Fruit fly (Drosophila melanogaster) whole organism, adult: ENCODE data around the gene EloB.

Experiments
- CG11617 ChIP-seq: fragments of 200-800 bp; sonication (Bioruptor generic); optimal IDR thresholded peaks from 2 replicates; lab custom pipeline; 2017; ENCODE audit warnings: mild to moderate bottlenecking, missing biosample characterization, missing genetic modification reagents, missing genetic modification characterization
- CG12768 ChIP-seq: fragments of 200-800 bp; sonication (Bioruptor generic); optimal IDR thresholded peaks from 2 replicates; lab custom pipeline; 2017; ENCODE audit warnings: missing biosample characterization, missing genetic modification characterization, mild to moderate bottlenecking, moderate library complexity, missing genetic modification reagents
- CG14711 ChIP-seq: fragments of 200-800 bp; sonication (Bioruptor generic); optimal IDR thresholded peaks from 2 replicates; lab custom pipeline; 2018; ENCODE audit warnings: missing biosample characterization, mild to moderate bottlenecking, missing genetic modification characterization, moderate library complexity
- CG1620 ChIP-seq: fragments of 200-800 bp; sonication (Bioruptor generic); optimal IDR thresholded peaks from 2 replicates; lab custom pipeline; 2016; ENCODE audit warnings: missing biosample characterization, missing genetic modification characterization
- CG33017 ChIP-seq: fragments of 200-800 bp; sonication (Bioruptor generic); optimal IDR thresholded peaks from 2 replicates; lab custom pipeline; 2018; ENCODE audit warnings: missing biosample characterization, mild to moderate bottlenecking, missing genetic modification characterization, moderate library complexity
- CG5204 ChIP-seq: fragments of 200-800 bp; sonication (Bioruptor generic); optimal IDR thresholded peaks from 2 replicates; lab custom pipeline; 2016; ENCODE audit warnings: missing biosample characterization, missing genetic modification characterization
- CG7045 ChIP-seq: fragments of 200-800 bp; sonication (Bioruptor generic); optimal IDR thresholded peaks from 2 replicates; lab custom pipeline; 2017; ENCODE audit warnings: missing biosample characterization, mild to moderate bottlenecking, missing genetic modification characterization
- CG7101 ChIP-seq: fragments of 200-800 bp; sonication (Bioruptor generic); optimal IDR thresholded peaks from 2 replicates; lab custom pipeline; 2018; ENCODE audit warnings: missing biosample characterization, mild to moderate bottlenecking, missing genetic modification characterization, moderate library complexity
- Clk ChIP-seq: fragments of 200-800 bp; sonication (Bioruptor generic); optimal IDR thresholded peaks from 2 replicates; lab custom pipeline; 2017; ENCODE audit warnings: missing biosample characterization, missing genetic modification characterization
- Crg-1 ChIP-seq: fragments of 200-800 bp; sonication (Bioruptor generic); optimal IDR thresholded peaks from 2 replicates; lab custom pipeline; 2016; ENCODE audit warnings: missing biosample characterization, missing genetic modification characterization
- Hr96 ChIP-seq: fragments of 200-800 bp; sonication (Bioruptor generic); optimal IDR thresholded peaks from 2 replicates; lab custom pipeline; 2016; ENCODE audit warnings: missing biosample characterization, missing genetic modification characterization
- Mnt ChIP-seq: fragments of 200-800 bp; sonication (Bioruptor generic); optimal IDR thresholded peaks from 2 replicates; lab custom pipeline; 2016; ENCODE audit warnings: missing biosample characterization, mild to moderate bottlenecking, missing genetic modification characterization
- bab1 ChIP-seq: fragments of 200-800 bp; sonication (Bioruptor generic); optimal IDR thresholded peaks from 3 replicates; lab custom pipeline; 2019; ENCODE audit warnings: missing biosample characterization, mild to moderate bottlenecking, missing genetic modification characterization, moderate library complexity
- cic ChIP-seq: fragments of 200-800 bp; sonication (Bioruptor generic); optimal IDR thresholded peaks from 2 replicates; lab custom pipeline; 2017; ENCODE audit warnings: missing biosample characterization, mild to moderate bottlenecking, missing genetic modification characterization, moderate library complexity
- cnc ChIP-seq, 2 experiments: fragments of >200 bp; optimal IDR thresholded peaks; 2 replicates each; lab custom pipeline; 2017
- kay ChIP-seq: fragments of 200-800 bp; sonication (Bioruptor generic); peaks from one replicate; lab custom pipeline; 2016; ENCODE audit warnings: missing biosample characterization, missing genetic modification characterization, borderline replicate concordance
- ovo ChIP-seq: fragments of 200-800 bp; sonication (Bioruptor generic); optimal IDR thresholded peaks from 2 replicates; lab custom pipeline; 2016; ENCODE audit warnings: missing biosample characterization, missing genetic modification characterization
- pad ChIP-seq: fragments of 200-800 bp; sonication (Bioruptor generic); optimal IDR thresholded peaks from 3 replicates; lab custom pipeline; 2017; ENCODE audit warnings: missing biosample characterization, missing genetic modification characterization, mild to moderate bottlenecking, moderate library complexity, missing genetic modification reagents
- tj ChIP-seq: fragments of 200-800 bp; sonication (Bioruptor generic); optimal IDR thresholded peaks from 3 replicates; lab custom pipeline; 2017; ENCODE audit warnings: missing biosample characterization, mild to moderate bottlenecking, missing genetic modification characterization, moderate library complexity
- toe ChIP-seq: fragments of 200-800 bp; sonication (Bioruptor generic); optimal IDR thresholded peaks from 2 replicates; lab custom pipeline; 2016; ENCODE audit warnings: missing biosample characterization, missing genetic modification characterization

Gene EloB

DNA sequence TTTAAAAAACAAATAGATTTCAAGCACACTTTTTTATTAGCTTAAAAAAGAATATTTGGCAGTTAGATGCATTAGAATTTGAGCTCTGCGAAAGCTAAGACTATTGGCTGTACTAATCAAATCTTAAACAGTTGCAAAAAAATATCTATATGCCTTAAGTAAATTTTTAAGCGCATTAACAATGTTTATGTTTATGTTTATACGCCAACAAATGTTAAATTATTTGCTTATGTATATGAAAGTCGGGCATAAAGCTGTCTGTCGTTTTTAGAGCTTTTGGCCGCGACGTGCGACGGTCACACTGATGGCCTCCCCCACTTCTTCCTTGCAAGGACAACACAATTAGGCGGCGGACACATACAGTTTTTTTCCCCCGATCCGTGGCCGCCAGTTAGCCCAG, 37.9 kb upstream of the EloB start, which contains the start of gene CG5466:
Gene CG5466 (plus strand): TSS at position 301 of the 400 bp plus-strand sequence.
- TF ChIP-seq Hr96 = no peak
- no peak for TF ChIP-seq CG14711
- no peak for TF ChIP-seq tj (GFP tag; lab: Kevin White, UChicago)
- no peak for TF ChIP-seq CG1620 (GFP tag; lab: Kevin White, UChicago)
- no peak for TF ChIP-seq Clk (GFP tag; lab: Kevin White, UChicago)
- TF ChIP-seq cic = no peak
- no peak for TF ChIP-seq CG33017 (tag; lab: Kevin White, UChicago)
- no peak for TF ChIP-seq CG12768 (GFP tag; lab: Kevin White, UChicago)
- TF ChIP-seq CG7045 (GFP tag; lab: Kevin White, UChicago) = no peak
- TF ChIP-seq CG5204 (GFP tag; lab: Kevin White, UChicago) = no peak
- TF ChIP-seq toe = no peak
- no peak for TF ChIP-seq CG7101
- no peak for TF ChIP-seq Mnt (GFP tag; lab: Kevin White, UChicago)
- no peak for TF ChIP-seq bab1 (GFP tag; lab: Kevin White, UChicago)
- no peak for TF ChIP-seq pad (GFP tag; lab: Kevin White, UChicago)

DNA sequence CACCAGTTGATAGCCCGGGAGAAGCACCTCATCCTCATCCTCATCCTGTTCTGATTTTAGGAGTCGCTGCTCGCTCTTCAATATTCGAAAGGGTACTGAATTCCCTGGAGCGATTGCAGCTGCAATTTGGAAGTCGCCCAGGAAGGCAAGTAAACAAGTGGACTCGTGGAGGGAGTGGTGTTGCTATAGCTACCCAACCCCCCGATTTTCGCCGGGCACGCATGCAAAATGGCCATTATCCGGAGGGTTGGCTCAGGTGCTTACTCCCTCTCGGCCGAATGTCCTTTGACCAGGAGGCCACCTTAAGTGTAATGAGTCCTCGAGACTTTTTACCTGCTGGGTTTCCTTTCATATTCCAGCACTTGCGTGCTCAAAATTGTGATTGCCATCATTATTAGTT, 37.2 kb upstream of the EloB start, which contains the start of gene CG15923:
Gene CG15923 (minus strand): TSS at position 101 of the 400 bp plus-strand sequence.
- TF ChIP-seq cic = no peak
- TF ChIP-seq tj (GFP tag; lab: Kevin White, UChicago) = no peak
- TF ChIP-seq toe = no peak
- TF ChIP-seq Mnt (GFP tag; lab: Kevin White, UChicago) = no peak
- no peak for TF ChIP-seq Crg-1 (GFP tag; lab: Kevin White, UChicago)
- no peak for TF ChIP-seq CG33017 (tag; lab: Kevin White, UChicago)
- TF ChIP-seq bab1 (GFP tag; lab: Kevin White, UChicago) = no peak
- no peak for TF ChIP-seq CG12768 (GFP tag; lab: Kevin White, UChicago)
- TF ChIP-seq ovo = no peak
- TF ChIP-seq CG14711 = no peak
- TF ChIP-seq Clk (GFP tag; lab: Kevin White, UChicago) = no peak
- no peak for TF ChIP-seq Hr96
- no peak for TF ChIP-seq pad (GFP tag; lab: Kevin White, UChicago)
- no peak for TF ChIP-seq cnc (optimal IDR thresholded peaks at IDR 0.05; lab: Kevin White, UChicago)
- no peak for TF ChIP-seq CG7101
- TF ChIP-seq CG5204 (GFP tag; lab: Kevin White, UChicago) = no peak
- TF ChIP-seq kay (GFP tag; lab: Kevin White, UChicago) = no peak

DNA sequence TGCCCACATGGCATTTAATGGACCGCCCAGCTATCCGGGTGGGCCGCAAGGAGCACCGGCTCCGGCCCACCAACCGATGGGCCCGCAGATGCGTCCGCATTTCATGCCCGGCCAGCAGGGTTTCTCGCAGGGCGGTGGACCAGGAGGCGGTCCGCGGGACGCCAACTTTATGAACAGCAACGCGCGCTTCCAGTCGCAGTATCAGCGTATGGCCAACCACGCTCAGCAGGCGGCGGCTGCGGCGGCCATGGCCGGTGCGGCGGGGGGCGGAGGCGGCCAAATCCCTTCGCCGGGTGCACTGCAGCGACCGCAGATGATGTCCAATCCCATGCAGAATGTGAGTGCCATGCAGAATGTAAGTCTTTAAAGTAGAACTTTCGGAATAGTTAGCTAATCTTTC, 28.5 kb upstream of the EloB start:
- TF ChIP-seq pad (GFP tag; lab: Kevin White, UChicago) = no peak
- TF ChIP-seq Crg-1 (GFP tag; lab: Kevin White, UChicago) = no peak
- no peak for TF ChIP-seq tj (GFP tag; lab: Kevin White, UChicago)

DNA sequence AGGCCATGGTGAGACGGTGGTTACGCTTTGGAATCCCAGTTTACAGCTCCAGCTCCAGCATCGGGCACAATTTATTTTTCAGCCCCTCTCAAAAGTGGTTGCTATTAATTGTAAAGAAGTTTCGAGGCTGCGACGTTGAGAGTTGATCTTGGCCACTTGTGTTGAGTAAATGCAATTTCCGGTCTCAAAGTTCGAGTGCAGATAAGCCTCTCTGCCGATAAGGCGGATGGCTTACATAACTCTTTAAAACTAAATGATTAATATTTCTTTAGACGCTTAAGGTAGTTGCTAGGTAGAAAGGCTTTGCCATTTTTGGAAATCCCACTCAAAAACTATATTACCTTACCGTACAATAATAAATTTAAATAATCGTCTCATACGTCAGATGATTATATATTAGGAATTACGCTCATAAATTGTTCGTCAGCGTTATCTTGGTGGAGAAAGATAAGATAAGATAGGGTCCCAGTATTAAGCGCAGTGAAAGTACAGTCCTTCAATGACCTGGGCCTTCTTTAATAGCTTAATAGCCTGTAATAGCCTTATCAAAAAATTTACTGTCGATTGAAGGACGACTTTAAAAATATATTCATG, 26.0 kb upstream of the EloB start:
- TF ChIP-seq CG11617 (GFP tag; lab: Kevin White, UChicago) (no peak), Mnt (GFP tag; lab: Kevin White, UChicago) (no peak), CG5204 (GFP tag; lab: Kevin White, UChicago) (peak; percentile 32), ovo (no peak), CG7101 (no peak), cnc (optimal IDR thresholded peaks at IDR 0.05; lab: Kevin White, UChicago) (no peak), toe (no peak), tj (GFP tag; lab: Kevin White, UChicago) (no peak), kay (GFP tag; lab: Kevin White, UChicago) (peak; percentile 78), bab1 (GFP tag; lab: Kevin White, UChicago) (no peak), CG33017 (tag; lab: Kevin White, UChicago) (peak; percentile 25), pad (GFP tag; lab: Kevin White, UChicago) (no peak), CG14711 (no peak), CG12768 (GFP tag; lab: Kevin White, UChicago) (no peak), CG7045 (GFP tag; lab: Kevin White, UChicago) (no peak), Crg-1 (GFP tag; lab: Kevin White, UChicago) (no peak), Hr96 (no peak), Clk (GFP tag; lab: Kevin White, UChicago) (no peak), cic (no peak), CG1620 (GFP tag; lab: Kevin White, UChicago) (no peak)

DNA sequence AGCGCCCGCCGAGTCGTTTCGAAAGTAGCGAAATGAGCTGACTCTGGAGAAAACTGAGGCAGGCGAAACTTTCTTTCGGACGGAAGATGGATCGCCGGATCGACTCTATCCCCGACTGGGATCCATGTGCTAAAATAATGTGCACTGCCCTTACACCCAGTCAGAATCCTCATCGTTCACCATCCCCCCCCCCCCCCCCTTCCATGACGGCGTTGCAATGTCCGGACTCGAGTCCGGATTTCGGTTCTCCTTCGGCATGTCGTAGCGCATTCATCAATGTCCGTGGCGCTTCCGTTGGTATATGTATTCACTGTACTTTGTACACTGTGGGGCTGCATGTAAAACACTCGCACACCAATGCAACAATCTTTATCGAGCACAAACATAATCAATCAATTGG, 25.4 kb upstream of the EloB start:
- no peak for TF ChIP-seq ovo
- no peak for TF ChIP-seq CG33017 (tag; lab: Kevin White, UChicago)
- TF ChIP-seq bab1 (GFP tag; lab: Kevin White, UChicago) = no peak
- no peak for TF ChIP-seq tj (GFP tag; lab: Kevin White, UChicago)
- TF ChIP-seq Clk (GFP tag; lab: Kevin White, UChicago) = no peak
- TF ChIP-seq toe = no peak
- no peak for TF ChIP-seq Mnt (GFP tag; lab: Kevin White, UChicago)
- TF ChIP-seq CG7045 (GFP tag; lab: Kevin White, UChicago) = no peak

DNA sequence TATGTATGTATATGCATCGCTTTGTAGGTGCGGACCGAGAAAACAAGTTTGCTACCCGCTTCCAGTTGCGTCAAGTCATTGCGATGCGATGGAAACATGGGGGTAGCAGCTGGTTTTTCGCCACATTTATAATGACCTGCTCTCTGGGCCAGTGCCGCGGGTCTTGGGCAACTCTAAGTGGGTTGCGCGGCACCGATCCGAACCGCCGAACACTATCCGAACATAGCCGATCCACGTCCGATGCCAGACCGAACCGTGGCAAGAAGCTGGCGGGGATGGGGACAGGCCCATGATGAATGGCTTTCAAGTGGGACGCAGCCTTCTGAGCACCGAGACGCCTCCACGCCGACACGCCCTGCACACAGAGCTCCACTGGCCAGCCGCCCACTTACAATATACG, 24.4 kb upstream of the EloB start:
- TF ChIP-seq cic = no peak
- TF ChIP-seq pad (GFP tag; lab: Kevin White, UChicago) = no peak
- TF ChIP-seq CG14711 = no peak
- TF ChIP-seq Crg-1 (GFP tag; lab: Kevin White, UChicago) = no peak
- TF ChIP-seq kay (GFP tag; lab: Kevin White, UChicago) = no peak
- no peak for TF ChIP-seq CG11617 (GFP tag; lab: Kevin White, UChicago)
- no peak for TF ChIP-seq cnc (optimal IDR thresholded peaks at IDR 0.05; lab: Kevin White, UChicago)
- no peak for TF ChIP-seq tj (GFP tag; lab: Kevin White, UChicago)
- no peak for TF ChIP-seq CG7101
